Worm (Caenorhabditis elegans): ENCODE measurements around the gene nhr-7.

ce11 chrIV:11310624-11311023 is 39.5 kb upstream of the nhr-7 start, which contains the start of gene znf-207:
- TF ChIP-seq dao-5 (tag; optimal IDR thresholded peaks at IDR 0.05): no peak
- TF ChIP-seq W03F9.2 (tag; optimal IDR thresholded peaks at IDR 0.05): peak; percentile 49
- no peak for TF ChIP-seq him-1 (tag; optimal IDR thresholded peaks at IDR 0.05)
